Fruit fly (Drosophila melanogaster) whole organism, embryonic: ENCODE measurements around the gene CG43346.
A peak's percentile ranks its signal among the peaks of the same experiment; 100 is the strongest.

Experiments used
- Bgb ChIP-seq: fragments of 200-800 bp; sonication (Bioruptor generic); IDR thresholded peaks from 2 replicates; pipeline ENCODE4 v1.3.6; 2022; ENCODE audit warnings: missing biosample characterization, missing genetic modification characterization; ENCODE audit not compliant: partially characterized antibody
- CG1024 ChIP-seq: fragments of 200-800 bp; sonication (Bioruptor generic); IDR thresholded peaks from 2 replicates; pipeline ENCODE4 v1.3.6; 2022; ENCODE audit warnings: missing biosample characterization, missing genetic modification characterization
- CG11093 ChIP-seq: fragments of 200-800 bp; sonication (Bioruptor generic); IDR thresholded peaks from 3 replicates; pipeline ENCODE4 v1.3.6; 2022; ENCODE audit warnings: missing biosample characterization, missing genetic modification characterization
- CG12942 ChIP-seq: fragments of 200-800 bp; sonication (Bioruptor generic); optimal IDR thresholded peaks from 3 replicates; lab custom pipeline; 2016; ENCODE audit warnings: missing biosample characterization, missing genetic modification characterization
- CG13624 ChIP-seq: fragments of 200-800 bp; sonication (Bioruptor generic); optimal IDR thresholded peaks from 2 replicates; lab custom pipeline; 2016; ENCODE audit warnings: missing biosample characterization, missing genetic modification characterization
- CG15696 ChIP-seq: fragments of 200-800 bp; sonication (Bioruptor generic); optimal IDR thresholded peaks from 2 replicates; lab custom pipeline; 2019; ENCODE audit warnings: missing biosample characterization, mild to moderate bottlenecking, missing genetic modification characterization, moderate library complexity
- CG16779 ChIP-seq: fragments of 200-800 bp; sonication (Bioruptor generic); IDR thresholded peaks from 2 replicates; pipeline ENCODE4 v1.3.6; 2022; ENCODE audit warnings: missing biosample characterization, missing genetic modification characterization
- CG16815 ChIP-seq: fragments of 200-800 bp; sonication (Bioruptor generic); optimal IDR thresholded peaks from 3 replicates; lab custom pipeline; 2017; ENCODE audit warnings: missing biosample characterization, mild to moderate bottlenecking, missing genetic modification characterization
- CG17361 ChIP-seq: fragments of 200-800 bp; sonication (Bioruptor generic); IDR thresholded peaks from 3 replicates; pipeline ENCODE4 v1.3.6; 2022; ENCODE audit warnings: missing biosample characterization, missing genetic modification characterization
- CG18476 ChIP-seq: fragments of 200-800 bp; sonication (Bioruptor generic); optimal IDR thresholded peaks from 2 replicates; lab custom pipeline; 2016; ENCODE audit warnings: missing biosample characterization, mild to moderate bottlenecking, missing genetic modification characterization
- CG30020 ChIP-seq: fragments of 200-800 bp; optimal IDR thresholded peaks from 2 replicates; lab custom pipeline; 2019; ENCODE audit warnings: missing biosample characterization, mild to moderate bottlenecking, missing genetic modification characterization, moderate library complexity
- CG30403 ChIP-seq: fragments of 200-800 bp; sonication (Bioruptor generic); optimal IDR thresholded peaks from 3 replicates; lab custom pipeline; 2016; ENCODE audit warnings: missing biosample characterization, missing genetic modification characterization
- CG32772 ChIP-seq: fragments of 200-800 bp; sonication (Bioruptor generic); IDR thresholded peaks from 2 replicates; pipeline ENCODE4 v1.3.6; 2022; ENCODE audit warnings: missing biosample characterization, missing genetic modification characterization
- CG33213 ChIP-seq: fragments of 200-800 bp; sonication (Bioruptor generic); optimal IDR thresholded peaks from 3 replicates; lab custom pipeline; 2016; ENCODE audit warnings: missing biosample characterization, missing genetic modification characterization
- CG4424 ChIP-seq: fragments of 200-800 bp; sonication (Bioruptor generic); optimal IDR thresholded peaks from 3 replicates; lab custom pipeline; 2016; ENCODE audit warnings: missing biosample characterization, missing genetic modification characterization
- CG4730 ChIP-seq: fragments of 200-800 bp; sonication (Bioruptor generic); IDR thresholded peaks from 2 replicates; pipeline ENCODE4 v1.3.6; 2022; ENCODE audit warnings: missing biosample characterization, missing genetic modification characterization
- CG4854 ChIP-seq: fragments of 200-800 bp; sonication (Bioruptor generic); optimal IDR thresholded peaks from 2 replicates; lab custom pipeline; 2016; ENCODE audit warnings: missing biosample characterization, missing genetic modification characterization, inconsistent platforms
- CG6175 ChIP-seq: fragments of 200-800 bp; sonication (Bioruptor generic); IDR thresholded peaks from 3 replicates; pipeline ENCODE4 v1.3.6; 2022; ENCODE audit warnings: missing biosample characterization, missing genetic modification characterization
- CG6791 ChIP-seq: fragments of 200-800 bp; sonication (Bioruptor generic); IDR thresholded peaks from 3 replicates; pipeline ENCODE4 v1.3.6; 2022; ENCODE audit warnings: missing biosample characterization, missing genetic modification characterization; ENCODE audit not compliant: partially characterized antibody
- CG6813 ChIP-seq: fragments of 200-800 bp; sonication (Bioruptor generic); optimal IDR thresholded peaks from 2 replicates; lab custom pipeline; 2017; ENCODE audit warnings: missing biosample characterization, missing genetic modification characterization, mild to moderate bottlenecking, moderate library complexity, missing genetic modification reagents
- CG7556 ChIP-seq: fragments of 200-800 bp; sonication (Bioruptor generic); optimal IDR thresholded peaks from 2 replicates; lab custom pipeline; 2017; ENCODE audit warnings: missing biosample characterization, mild to moderate bottlenecking, missing genetic modification characterization
- CG8359 ChIP-seq: fragments of 200-800 bp; sonication (Bioruptor generic); optimal IDR thresholded peaks from 2 replicates; lab custom pipeline; 2017; ENCODE audit warnings: missing biosample characterization, mild to moderate bottlenecking, missing genetic modification characterization, borderline replicate concordance
- CHES-1-like ChIP-seq: fragments of 200-800 bp; sonication (Bioruptor generic); optimal IDR thresholded peaks from 2 replicates; lab custom pipeline; 2016; ENCODE audit warnings: missing biosample characterization, missing genetic modification characterization
- CkIIα-i1 ChIP-seq: fragments of 200-800 bp; sonication (Bioruptor generic); IDR thresholded peaks from 2 replicates; pipeline ENCODE4 v1.3.6; 2022; ENCODE audit warnings: missing biosample characterization, missing genetic modification characterization
- Fer3 ChIP-seq: fragments of 200-800 bp; sonication (Bioruptor generic); optimal IDR thresholded peaks from 2 replicates; lab custom pipeline; 2018; ENCODE audit warnings: missing biosample characterization, mild to moderate bottlenecking, missing genetic modification characterization, moderate library complexity
- Gsc ChIP-seq: fragments of 200-800 bp; sonication (Bioruptor generic); IDR thresholded peaks from 2 replicates; pipeline ENCODE4 v1.3.6; 2022; ENCODE audit warnings: missing biosample characterization, missing genetic modification characterization
- HLH4C ChIP-seq: fragments of 200-800 bp; sonication (Bioruptor generic); IDR thresholded peaks from 3 replicates; pipeline ENCODE4 v1.3.6; 2022; ENCODE audit warnings: missing biosample characterization, missing genetic modification characterization; ENCODE audit not compliant: partially characterized antibody
- Hmr ChIP-seq: fragments of 200-800 bp; sonication (Bioruptor generic); optimal IDR thresholded peaks from 3 replicates; lab custom pipeline; 2017; ENCODE audit warnings: mild to moderate bottlenecking, missing biosample characterization, missing genetic modification reagents, missing genetic modification characterization
- Hr51 ChIP-seq, 2 experiments: fragments of 200-800 bp; sonication (Bioruptor generic); optimal IDR thresholded peaks; 2 replicates in 1 of 2; 3 replicates in 1 of 2; lab custom pipeline; 2016 to 2018; ENCODE audit warnings: missing biosample characterization in 2 of 2, missing genetic modification characterization in 2 of 2, mild to moderate bottlenecking in 1 of 2, moderate library complexity in 1 of 2
- Kr ChIP-seq: fragments of 200-800 bp; sonication (Bioruptor generic); optimal IDR thresholded peaks from 2 replicates; lab custom pipeline; 2017; ENCODE audit warnings: missing biosample characterization, mild to moderate bottlenecking, missing genetic modification characterization
- MBD-R2 ChIP-seq: fragments of 200-800 bp; sonication (Bioruptor generic); IDR thresholded peaks from 2 replicates; pipeline ENCODE4 v1.3.6; 2022; ENCODE audit warnings: missing biosample characterization, missing genetic modification characterization
- Max ChIP-seq: fragments of 200-800 bp; sonication (Bioruptor generic); optimal IDR thresholded peaks from 2 replicates; lab custom pipeline; 2016; ENCODE audit warnings: missing biosample characterization, mild to moderate bottlenecking, missing genetic modification characterization
- Oaz ChIP-seq: fragments of 200-800 bp; sonication (Bioruptor generic); IDR thresholded peaks from 2 replicates; pipeline ENCODE4 v1.3.6; 2022; ENCODE audit warnings: missing biosample characterization, missing genetic modification characterization
- Sox100B ChIP-seq: fragments of 200-800 bp; sonication (Bioruptor generic); optimal IDR thresholded peaks from 3 replicates; lab custom pipeline; 2018; ENCODE audit warnings: missing biosample characterization, mild to moderate bottlenecking, missing genetic modification characterization
- Trl ChIP-seq, 3 experiments: fragments of >200 bp in 2 of 3; fragments of 200-800 bp in 1 of 3; sonication (Bioruptor generic) in 1 of 3; optimal IDR thresholded peaks; 2 replicates in 1 of 3; 3 replicates in 2 of 3; lab custom pipeline; 2016 to 2017; ENCODE audit warnings: missing biosample characterization in 1 of 3, missing genetic modification characterization in 1 of 3
- bbx ChIP-seq: fragments of 200-800 bp; sonication (Bioruptor generic); IDR thresholded peaks from 2 replicates; pipeline ENCODE4 v1.3.6; 2022; ENCODE audit warnings: missing biosample characterization, missing genetic modification characterization; ENCODE audit not compliant: partially characterized antibody
- ftz-f1 ChIP-seq: fragments of 200-800 bp; sonication (Bioruptor generic); optimal IDR thresholded peaks from 2 replicates; lab custom pipeline; 2016; ENCODE audit warnings: missing biosample characterization, missing genetic modification characterization
- fu2 ChIP-seq: fragments of 200-800 bp; sonication (Bioruptor generic); optimal IDR thresholded peaks from 2 replicates; lab custom pipeline; 2016; ENCODE audit warnings: missing biosample characterization, missing genetic modification characterization
- hth ChIP-seq: fragments of >200 bp; optimal IDR thresholded peaks from 2 replicates; lab custom pipeline; 2017; ENCODE audit warnings: inconsistent platforms
- ind ChIP-seq: fragments of 200-800 bp; sonication (Bioruptor generic); optimal IDR thresholded peaks from 3 replicates; lab custom pipeline; 2016; ENCODE audit warnings: missing biosample characterization, missing genetic modification characterization
- insv ChIP-seq, 2 experiments: fragments of 200-800 bp; sonication (Bioruptor generic); optimal IDR thresholded peaks; 3 replicates each; lab custom pipeline; 2016 to 2018; ENCODE audit warnings: missing biosample characterization in 2 of 2, missing genetic modification characterization in 2 of 2
- lab ChIP-seq: fragments of 200-800 bp; sonication (Bioruptor generic); optimal IDR thresholded peaks from 3 replicates; lab custom pipeline; 2017; ENCODE audit warnings: missing biosample characterization, missing genetic modification characterization, mild to moderate bottlenecking, moderate library complexity, missing genetic modification reagents
- mld ChIP-seq: fragments of 200-800 bp; sonication (Bioruptor generic); IDR thresholded peaks from 3 replicates; pipeline ENCODE4 v1.3.6; 2022; ENCODE audit warnings: missing biosample characterization, missing genetic modification characterization; ENCODE audit not compliant: partially characterized antibody
- oc ChIP-seq: fragments of 200-800 bp; sonication (Bioruptor generic); optimal IDR thresholded peaks from 2 replicates; lab custom pipeline; 2018; ENCODE audit warnings: missing biosample characterization, mild to moderate bottlenecking, missing genetic modification characterization, moderate library complexity
- odd ChIP-seq: fragments of 200-800 bp; sonication (Bioruptor generic); optimal IDR thresholded peaks from 2 replicates; lab custom pipeline; 2017; ENCODE audit warnings: missing biosample characterization, mild to moderate bottlenecking, missing genetic modification characterization
- psq ChIP-seq: fragments of 200-800 bp; sonication (Bioruptor generic); optimal IDR thresholded peaks from 2 replicates; lab custom pipeline; 2017; ENCODE audit warnings: missing biosample characterization, missing genetic modification characterization
- sim ChIP-seq: fragments of 200-800 bp; sonication (Bioruptor generic); IDR thresholded peaks from 2 replicates; pipeline ENCODE4 v1.3.6; 2022; ENCODE audit warnings: missing biosample characterization, missing genetic modification characterization
- tap ChIP-seq: fragments of 200-800 bp; optimal IDR thresholded peaks from 3 replicates; lab custom pipeline; 2019; ENCODE audit warnings: missing biosample characterization, mild to moderate bottlenecking, missing genetic modification characterization, moderate library complexity
- tgo ChIP-seq: fragments of 200-800 bp; sonication (Bioruptor generic); IDR thresholded peaks from 3 replicates; pipeline ENCODE4 v1.3.6; 2022; ENCODE audit warnings: missing biosample characterization, missing genetic modification characterization
- trh ChIP-seq: fragments of 200-800 bp; sonication (Bioruptor generic); optimal IDR thresholded peaks from 2 replicates; lab custom pipeline; 2016; ENCODE audit warnings: missing biosample characterization, missing genetic modification characterization

The CG43346 gene

DNA sequence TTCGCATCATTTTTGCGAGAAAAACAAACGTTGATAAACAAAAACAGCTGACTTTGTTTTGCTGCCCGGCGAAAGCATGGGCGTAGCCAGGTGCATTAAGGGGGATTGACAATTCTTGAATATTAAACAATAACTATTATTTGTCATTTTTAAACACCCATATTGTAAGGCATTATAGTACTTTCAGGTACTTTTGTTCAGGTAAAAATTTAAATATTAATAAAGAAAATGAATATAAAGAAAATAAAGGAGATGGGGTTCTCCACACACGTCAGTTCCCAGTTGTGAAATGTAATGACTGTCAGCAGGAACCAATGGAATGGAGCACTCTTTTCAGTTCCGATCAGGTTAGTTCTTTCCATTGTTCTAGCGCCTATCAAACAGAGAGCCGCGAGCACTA lies 9.8 kb downstream of the CG43346 start, which contains the start of the genes Coq3 and Pld3 (continued):
- peak; percentile 92 for TF ChIP-seq lab (GFP tag; lab: Kevin White, UChicago)
- peak; percentile 80 for TF ChIP-seq CG16779 (GFP tag; lab: Robert Waterston, UW)
- TF ChIP-seq Max (GFP tag; lab: Kevin White, UChicago): peak; percentile 72
- peak; percentile 68 for TF ChIP-seq CG6813 (GFP tag; lab: Kevin White, UChicago)
- TF ChIP-seq tap (tag; lab: Kevin White, UChicago): peak; percentile 72
- peak in 1 of 2 experiments; percentile 28 for TF ChIP-seq insv (GFP tag; optimal IDR thresholded peaks at IDR 0.05; lab: Kevin White, UChicago)
- TF ChIP-seq Kr (GFP tag; lab: Kevin White, UChicago): no peak
- TF ChIP-seq CHES-1-like (GFP tag; lab: Kevin White, UChicago): peak; percentile 68
- peak; percentile 90 for TF ChIP-seq CG30020 (tag; lab: Kevin White, UChicago)
- TF ChIP-seq CG7556 (GFP tag; lab: Kevin White, UChicago): peak; percentile 81
- TF ChIP-seq CG30403 (GFP tag; lab: Kevin White, UChicago): peak; percentile 88
- peak; percentile 69 for TF ChIP-seq CG13624 (GFP tag; lab: Kevin White, UChicago)
- no peak for TF ChIP-seq sim (GFP tag; lab: Robert Waterston, UW)
- no peak for TF ChIP-seq mld (GFP tag; lab: Robert Waterston, UW)
- TF ChIP-seq CG12942: peak; percentile 69
- peak; percentile 73 for TF ChIP-seq CG32772
- no peak for TF ChIP-seq hth (lab: Kevin White, UChicago)
- TF ChIP-seq Hr51 (GFP tag; optimal IDR thresholded peaks at IDR 0.05; lab: Kevin White, UChicago): peak; percentile 69 to 82
- peak; percentile 81 for TF ChIP-seq MBD-R2 (GFP tag; lab: Robert Waterston, UW)
- TF ChIP-seq CG16815 (GFP tag; lab: Kevin White, UChicago): peak; percentile 73
- peak; percentile 61 for TF ChIP-seq CG4854 (GFP tag; lab: Kevin White, UChicago)
- peak; percentile 86 for TF ChIP-seq Fer3 (tag; lab: Kevin White, UChicago)
- TF ChIP-seq CG6791 (GFP tag; lab: Robert Waterston, UW): no peak
- TF ChIP-seq ftz-f1: no peak
- TF ChIP-seq tgo (GFP tag; lab: Robert Waterston, UW): peak; percentile 79
- TF ChIP-seq Bgb (GFP tag; lab: Robert Waterston, UW): no peak
- TF ChIP-seq CG8359 (GFP tag; lab: Kevin White, UChicago): peak; percentile 64
- no peak for TF ChIP-seq psq (GFP tag; lab: Kevin White, UChicago)
- peak; percentile 87 for TF ChIP-seq CG17361 (GFP tag; lab: Robert Waterston, UW)
- 0 out of 2 replicates have a peak, but pooled peaks have one; percentile 20 for TF ChIP-seq Oaz (GFP tag; lab: Robert Waterston, UW)
- TF ChIP-seq fu2 (GFP tag; lab: Kevin White, UChicago): peak; percentile 58
- TF ChIP-seq CG1024 (GFP tag; lab: Robert Waterston, UW): peak; percentile 67
- TF ChIP-seq CG6175: no peak
- peak; percentile 77 for TF ChIP-seq odd (GFP tag; lab: Kevin White, UChicago)
- TF ChIP-seq trh (GFP tag; lab: Kevin White, UChicago): peak; percentile 19
- peak; percentile 89 for TF ChIP-seq Hmr (GFP tag; lab: Kevin White, UChicago)
- TF ChIP-seq HLH4C: no peak
- no peak for TF ChIP-seq CkIIα-i1 (GFP tag; lab: Robert Waterston, UW)
- TF ChIP-seq bbx (GFP tag; lab: Robert Waterston, UW): no peak
- peak; percentile 82 for TF ChIP-seq CG4424 (GFP tag; lab: Kevin White, UChicago)
- TF ChIP-seq CG33213 (GFP tag; lab: Kevin White, UChicago): peak; percentile 57
- no peak for TF ChIP-seq Gsc (GFP tag; lab: Robert Waterston, UW)
- TF ChIP-seq CG15696 (tag; lab: Kevin White, UChicago): peak; percentile 77
- peak; percentile 55; the same call in 1 of the 2 replicates for TF ChIP-seq CG4730 (GFP tag; lab: Robert Waterston, UW)
- no peak for TF ChIP-seq Trl (optimal IDR thresholded peaks at IDR 0.05; lab: Kevin White, UChicago)
- peak; percentile 72 for TF ChIP-seq Trl (GFP tag; optimal IDR thresholded peaks at IDR 0.05; lab: Kevin White, UChicago)
- TF ChIP-seq CG18476 (GFP tag; lab: Kevin White, UChicago): peak; percentile 75
- peak; percentile 68 for TF ChIP-seq CG11093 (GFP tag; lab: Robert Waterston, UW)
- TF ChIP-seq Sox100B (GFP tag; lab: Kevin White, UChicago): peak; percentile 69
- TF ChIP-seq ind (GFP tag; lab: Kevin White, UChicago): peak; percentile 89
- TF ChIP-seq oc: no peak
